Worm (Caenorhabditis elegans): Measurements from ENCODE around the gene clec-20.

Gene clec-20

ce11 chrII:1600661-1601060 lies 5.6 kb upstream of the clec-20 start, which contains the start of gene bath-26:
Gene bath-26, minus strand, starts transcription at chrII:1600761.
- TF ChIP-seq attf-6 (GFP tag; IDR thresholded peaks at IDR 0.05): no peak
- TF ChIP-seq Y95B8A.8 (GFP tag; IDR thresholded peaks at IDR 0.05): no peak
- no peak for TF ChIP-seq aptf-2 (GFP tag; conservative IDR thresholded peaks at IDR 0.05)
- TF ChIP-seq hsf-1 (GFP tag; IDR thresholded peaks at IDR 0.05): no peak
- no peak for TF ChIP-seq ceh-91 (GFP tag; IDR thresholded peaks at IDR 0.05)
- no peak for TF ChIP-seq pbrm-1 (GFP tag; IDR thresholded peaks at IDR 0.05)
- no peak for TF ChIP-seq K12H6.12 (tag; optimal IDR thresholded peaks at IDR 0.05)
- no peak for TF ChIP-seq lin-40 (tag; optimal IDR thresholded peaks at IDR 0.05)
- no peak for TF ChIP-seq ekl-4 (GFP tag; IDR thresholded peaks at IDR 0.05)
- no peak for TF ChIP-seq mcd-1 (GFP tag; IDR thresholded peaks at IDR 0.05)

- TF ChIP-seq F22D6.2 (tag; optimal IDR thresholded peaks at IDR 0.05) (no peak), egl-18 (GFP tag; IDR thresholded peaks at IDR 0.05) (no peak), lag-1 (GFP tag; IDR thresholded peaks at IDR 0.05) (no peak), rpc-1 (optimal IDR thresholded peaks at IDR 0.05) (peak; percentile 11), rpc-1 (tag; optimal IDR thresholded peaks at IDR 0.05) (peak; percentile 61), dox-1 (GFP tag; IDR thresholded peaks at IDR 0.05) (0 out of 2 replicates have a peak, but pooled peaks have one; percentile 24), ztf-25 (GFP tag; IDR thresholded peaks at IDR 0.05) (0 out of 2 replicates have a peak, but pooled peaks have one; percentile 69), egl-44 (GFP tag; IDR thresholded peaks at IDR 0.05) (no peak), B0035.1 (tag; optimal IDR thresholded peaks at IDR 0.05) (no peak), snpc-3.4 (tag; optimal IDR thresholded peaks at IDR 0.05) (no peak), lin-26 (GFP tag; IDR thresholded peaks at IDR 0.05) (peak; percentile 77), mel-28 (tag; optimal IDR thresholded peaks at IDR 0.05; ENCODE audit: borderline replicate concordance) (no peak), nhr-27 (tag; optimal IDR thresholded peaks at IDR 0.05) (no peak), ztf-22 (GFP tag; optimal IDR thresholded peaks at IDR 0.05) (no peak), ekl-4 (GFP tag; IDR thresholded peaks at IDR 0.05) (no peak), xnd-1 (tag; optimal IDR thresholded peaks at IDR 0.05) (no peak), madf-10 (tag; optimal IDR thresholded peaks at IDR 0.05) (no peak), zfh-2 (GFP tag; conservative IDR thresholded peaks at IDR 0.05) (no peak), lir-1 (GFP tag; conservative IDR thresholded peaks at IDR 0.05) (no peak), hlh-26 (GFP tag; conservative IDR thresholded peaks at IDR 0.05) (no peak), tbx-9 (tag; optimal IDR thresholded peaks at IDR 0.05; ENCODE audit: borderline replicate concordance) (no peak), nhr-179 (tag; optimal IDR thresholded peaks at IDR 0.05) (no peak), mcd-1 (GFP tag; IDR thresholded peaks at IDR 0.05) (no peak), zim-3 (tag; optimal IDR thresholded peaks at IDR 0.05) (no peak), nhr-80 (tag; optimal IDR thresholded peaks at IDR 0.05) (peak; percentile 38), aptf-3 (GFP tag; IDR thresholded peaks at IDR 0.05) (no peak), rec-8 (tag; optimal IDR thresholded peaks at IDR 0.05) (no peak), B0261.1 (tag; optimal IDR thresholded peaks at IDR 0.05) (peak; percentile 59), F57C9.4 (tag; optimal IDR thresholded peaks at IDR 0.05) (no peak), rcor-1 (GFP tag; IDR thresholded peaks at IDR 0.05) (0 out of 2 replicates have a peak, but pooled peaks have one; percentile 8), Y95B8A.8 (GFP tag; IDR thresholded peaks at IDR 0.05) (0 out of 2 replicates have a peak, but pooled peaks have one; percentile 46), repo-1 (tag; optimal IDR thresholded peaks at IDR 0.05) (no peak), tbp1 (GFP tag; optimal IDR thresholded peaks at IDR 0.05) (peak; percentile 84), gei-17 (GFP tag; optimal IDR thresholded peaks at IDR 0.05) (no peak), K12H6.12 (tag; optimal IDR thresholded peaks at IDR 0.05) (no peak)
These were observed 2.4 kb upstream of the clec-20 start, which contains the start of gene bath-46 for ce11 chrII:1597101-1598088. Gene bath-46, plus strand, starts transcription at chrII:1597906.

Measured in whole organism, young adult.